Worm (Caenorhabditis elegans): ENCODE results near the gene ceh-27.

- no peak for TF ChIP-seq him-1 (tag; optimal IDR thresholded peaks at IDR 0.05)
- TF ChIP-seq W03F9.2 (tag; optimal IDR thresholded peaks at IDR 0.05), result no peak
- no peak for TF ChIP-seq dao-5 (tag; optimal IDR thresholded peaks at IDR 0.05)
Measured at ce11 chrV:11711751-11712150, 46.8 kb upstream of the ceh-27 start.

All from whole organism, L4/young adult.